Fruit fly (Drosophila melanogaster) Kc167 (cell line): Measurements from ENCODE around the gene CG7011.

Experiments
- Myc ChIP-seq: fragments of >200 bp; optimal IDR thresholded peaks from 2 replicates; lab custom pipeline; 2017; ENCODE audit warnings: missing external identifiers
- Sin3A ChIP-seq: fragments of >200 bp; optimal IDR thresholded peaks from 2 replicates; lab custom pipeline; 2018; ENCODE audit warnings: missing external identifiers
- h ChIP-seq: fragments of >200 bp; optimal IDR thresholded peaks from 3 replicates; lab custom pipeline; 2018; ENCODE audit warnings: missing external identifiers
- insv ChIP-seq: fragments of >200 bp; optimal IDR thresholded peaks from 3 replicates; lab custom pipeline; 2018; ENCODE audit warnings: missing external identifiers
- psq ChIP-seq: fragments of >200 bp; optimal IDR thresholded peaks from 2 replicates; lab custom pipeline; 2017; ENCODE audit warnings: missing external identifiers
- ttk ChIP-seq: sonication (Bioruptor generic); optimal IDR thresholded peaks from 2 replicates; lab custom pipeline; 2017; ENCODE audit warnings: missing external identifiers

The CG7011 gene

dm6 chr3L:15125077-15125652, 38.3 kb downstream of the CG7011 start, which contains the start of gene CG16959:
CG16959 (minus strand) TSS chr3L:15125321.
- no peak for TF ChIP-seq Myc (lab: Kevin White, UChicago)
- TF ChIP-seq insv: no peak
- no peak for TF ChIP-seq ttk (lab: Kevin White, UChicago)
- no peak for TF ChIP-seq Sin3A (lab: Kevin White, UChicago)
- no peak for TF ChIP-seq psq

dm6 chr3L:15123736-15124135, 39.7 kb downstream of the CG7011 start:
- TF ChIP-seq Myc (lab: Kevin White, UChicago) (no peak), psq (no peak), insv (no peak), h (lab: Kevin White, UChicago) (no peak), ttk (lab: Kevin White, UChicago) (no peak), Sin3A (lab: Kevin White, UChicago) (no peak)

dm6 chr3L:15121272-15121671, 42.2 kb downstream of the CG7011 start, which contains the start of gene CG32847:
CG32847 (plus strand) TSS chr3L:15121572.
- TF ChIP-seq h (lab: Kevin White, UChicago) (no peak), Myc (lab: Kevin White, UChicago) (no peak), insv (no peak)

dm6 chr3L:15116536-15116935, 46.9 kb downstream of the CG7011 start, which contains the start of gene Cep135:
Cep135 (plus strand) TSS chr3L:15116737.
- TF ChIP-seq Sin3A (lab: Kevin White, UChicago) (no peak), ttk (lab: Kevin White, UChicago) (no peak), psq (no peak), Myc (lab: Kevin White, UChicago) (no peak), insv (no peak), h (lab: Kevin White, UChicago) (no peak)

dm6 chr3L:15113257-15113656, 50.2 kb downstream of the CG7011 start, which contains the start of gene CG13458:
CG13458 (plus strand) TSS chr3L:15113557.
- TF ChIP-seq psq (no peak), h (lab: Kevin White, UChicago) (no peak), Myc (lab: Kevin White, UChicago) (no peak), insv (no peak), ttk (lab: Kevin White, UChicago) (no peak), Sin3A (lab: Kevin White, UChicago) (no peak)
